Worm (Caenorhabditis elegans): ENCODE measurements around the gene glb-13.

Gene glb-13

ce11 chrX:12362951-12363486 lies 15.2 kb downstream of the glb-13 start (continued):
- peak; percentile 100 for TF ChIP-seq ceh-28 (tag; optimal IDR thresholded peaks at IDR 0.05)

DNA sequence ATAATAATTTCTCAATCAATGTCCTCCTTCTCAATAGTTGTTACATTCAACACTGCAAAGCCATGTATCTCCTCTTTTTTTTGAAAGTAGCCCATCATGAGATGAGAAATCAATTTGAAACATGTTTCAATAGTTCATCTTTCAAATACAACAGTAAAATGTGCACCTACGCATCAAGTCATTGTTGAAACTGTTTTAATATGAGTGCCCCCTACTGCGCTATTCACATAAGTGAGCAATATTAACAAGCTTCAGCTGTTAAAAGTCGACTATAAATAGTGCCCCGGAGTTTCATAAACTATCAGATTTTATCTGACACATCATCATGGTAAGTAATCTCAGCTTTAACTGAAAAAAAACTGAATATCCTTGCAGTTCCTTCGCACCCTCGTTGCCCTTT lies 17.7 kb downstream of the glb-13 start, which contains the start of the genes nspc-15 and F19H6.6:
nspc-15 (plus strand) TSS at position 301 of the 400 bp plus-strand sequence.
F19H6.6 (plus strand) TSS at position 384 of the 400 bp plus-strand sequence.
- TF ChIP-seq nhr-77 (tag; optimal IDR thresholded peaks at IDR 0.05) (no peak), pqm-1 (tag; optimal IDR thresholded peaks at IDR 0.05) (no peak), ZK546.5 (tag; optimal IDR thresholded peaks at IDR 0.05) (no peak), lin-15B (tag; optimal IDR thresholded peaks at IDR 0.05) (no peak), elt-3 (tag; optimal IDR thresholded peaks at IDR 0.05) (no peak), nhr-67 (tag; optimal IDR thresholded peaks at IDR 0.05) (no peak), egl-5 (tag; optimal IDR thresholded peaks at IDR 0.05) (no peak), nfya-1 (tag; optimal IDR thresholded peaks at IDR 0.05; ENCODE audit: insufficient read depth) (no peak), aly-2 (tag; optimal IDR thresholded peaks at IDR 0.05) (no peak), skn-1 (tag; optimal IDR thresholded peaks at IDR 0.05) (no peak), nhr-43 (tag; optimal IDR thresholded peaks at IDR 0.05; ENCODE audit: poor library complexity, severe bottlenecking) (no peak)

DNA sequence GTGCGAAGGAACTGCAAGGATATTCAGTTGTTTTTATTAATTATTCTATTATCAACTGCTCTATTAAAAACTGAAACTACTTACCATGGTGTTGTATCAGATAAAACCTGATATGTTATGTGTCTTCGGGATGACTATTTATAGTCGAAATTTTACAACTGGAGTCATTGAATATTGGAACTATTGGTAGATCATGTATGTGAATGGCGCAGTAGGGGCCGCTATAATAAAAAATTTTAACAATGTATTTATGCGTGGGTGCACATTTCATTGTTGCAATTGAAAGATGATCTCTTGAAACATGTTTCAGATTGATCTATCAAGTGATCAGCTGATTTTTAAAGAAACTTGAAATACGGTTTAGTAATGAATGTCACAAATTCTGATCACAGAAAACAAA lies 19.2 kb downstream of the glb-13 start, which contains the start of gene nspc-14:
nspc-14 (minus strand) TSS at position 101 of the 400 bp plus-strand sequence.
- no peak for TF ChIP-seq ztf-11 (tag; optimal IDR thresholded peaks at IDR 0.05)
- no peak for TF ChIP-seq daf-12 (tag; optimal IDR thresholded peaks at IDR 0.05)
- TF ChIP-seq ztf-4 (tag; optimal IDR thresholded peaks at IDR 0.05), result no peak
- TF ChIP-seq lsy-12 (tag; optimal IDR thresholded peaks at IDR 0.05), result no peak
- no peak for TF ChIP-seq nhr-23 (tag; optimal IDR thresholded peaks at IDR 0.05)
- no peak for TF ChIP-seq elt-2 (tag; optimal IDR thresholded peaks at IDR 0.05)
- TF ChIP-seq nfya-1 (tag; optimal IDR thresholded peaks at IDR 0.05; ENCODE audit: insufficient read depth), result no peak
- TF ChIP-seq jun-1 (tag; optimal IDR thresholded peaks at IDR 0.05), result no peak
- TF ChIP-seq nhr-77 (tag; optimal IDR thresholded peaks at IDR 0.05), result no peak
- no peak for TF ChIP-seq egl-5 (tag; optimal IDR thresholded peaks at IDR 0.05)
- TF ChIP-seq mdl-1 (tag; optimal IDR thresholded peaks at IDR 0.05), result no peak

DNA sequence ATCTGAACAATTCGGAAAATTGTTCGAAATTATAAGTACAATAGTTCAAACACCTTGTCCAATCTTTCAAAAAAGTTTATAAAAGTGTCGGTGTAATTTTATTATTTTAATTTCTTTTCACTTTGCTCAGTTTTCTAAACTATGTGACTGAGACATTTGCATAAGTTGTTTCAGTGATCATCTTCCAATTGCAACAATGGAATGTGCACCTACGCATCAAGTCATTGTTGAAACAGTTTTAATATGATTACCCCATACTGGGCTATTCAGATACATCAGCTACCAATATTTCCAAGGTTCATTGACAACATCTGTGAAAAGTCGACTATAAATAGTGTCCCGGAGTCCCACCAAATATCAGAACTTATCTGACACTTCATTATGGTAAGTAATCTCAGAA lies 21.1 kb downstream of the glb-13 start, which contains the start of gene nspc-13:
nspc-13 (plus strand) TSS at position 301 of the 400 bp plus-strand sequence.
- TF ChIP-seq tbx-2 (tag; optimal IDR thresholded peaks at IDR 0.05) (no peak), nhr-25 (tag; optimal IDR thresholded peaks at IDR 0.05) (no peak), egl-5 (tag; optimal IDR thresholded peaks at IDR 0.05) (no peak), ceh-82 (tag; optimal IDR thresholded peaks at IDR 0.05) (no peak), ceh-16 (tag; optimal IDR thresholded peaks at IDR 0.05) (no peak), elt-1 (tag; optimal IDR thresholded peaks at IDR 0.05) (no peak), mdl-1 (tag; optimal IDR thresholded peaks at IDR 0.05) (no peak), unc-39 (tag; optimal IDR thresholded peaks at IDR 0.05) (no peak), nhr-43 (tag; optimal IDR thresholded peaks at IDR 0.05; ENCODE audit: poor library complexity, severe bottlenecking) (no peak), fos-1 (tag; optimal IDR thresholded peaks at IDR 0.05) (no peak), nfya-1 (tag; optimal IDR thresholded peaks at IDR 0.05; ENCODE audit: insufficient read depth) (no peak), ceh-9 (tag; optimal IDR thresholded peaks at IDR 0.05) (no peak), nhr-237 (tag; optimal IDR thresholded peaks at IDR 0.05) (no peak), nhr-76 (tag; optimal IDR thresholded peaks at IDR 0.05) (no peak), sea-2 (GFP tag; optimal IDR thresholded peaks at IDR 0.05) (no peak), fkh-10 (GFP tag; optimal IDR thresholded peaks at IDR 0.05) (no peak), nhr-23 (tag; optimal IDR thresholded peaks at IDR 0.05) (no peak), egl-27 (tag; optimal IDR thresholded peaks at IDR 0.05) (no peak)

DNA sequence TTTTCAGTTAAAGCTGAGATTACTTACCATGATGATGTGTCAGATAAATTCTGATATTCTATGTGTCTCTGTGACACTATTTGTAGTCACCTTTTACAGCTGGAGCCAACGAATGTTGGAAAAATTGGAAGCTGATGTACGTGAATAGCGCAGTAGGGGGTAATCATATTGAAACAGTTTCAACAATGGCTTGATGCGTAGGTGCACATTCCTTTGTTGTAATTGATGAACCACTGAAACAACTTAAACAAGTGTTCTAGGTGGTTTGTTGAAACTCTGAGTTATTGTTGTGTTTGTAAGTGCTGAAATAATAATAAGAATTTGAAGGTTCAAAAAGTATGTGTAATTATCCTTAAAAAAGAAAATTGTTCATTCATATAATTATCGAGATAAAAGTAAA lies 21.6 kb downstream of the glb-13 start, which contains the start of gene nspc-12:
nspc-12 (minus strand) TSS at position 101 of the 400 bp plus-strand sequence.
- no peak for TF ChIP-seq snpc-4 (tag; optimal IDR thresholded peaks at IDR 0.05)
- TF ChIP-seq mml-1 (tag; optimal IDR thresholded peaks at IDR 0.05), result no peak
- no peak for TF ChIP-seq pha-4 (tag; optimal IDR thresholded peaks at IDR 0.05)
- no peak for TF ChIP-seq ceh-28 (tag; optimal IDR thresholded peaks at IDR 0.05)
- no peak for TF ChIP-seq elt-3 (tag; optimal IDR thresholded peaks at IDR 0.05)
- TF ChIP-seq egl-5 (tag; optimal IDR thresholded peaks at IDR 0.05), result no peak
- no peak for TF ChIP-seq hmg-11 (tag; optimal IDR thresholded peaks at IDR 0.05)
- TF ChIP-seq unc-62 (GFP tag; optimal IDR thresholded peaks at IDR 0.05), result no peak
